Fruit fly (Drosophila melanogaster): ENCODE results near the gene Septin2.
A peak's percentile ranks its signal among the peaks of the same experiment; 100 is the strongest.

Septin2 gene

DNA sequence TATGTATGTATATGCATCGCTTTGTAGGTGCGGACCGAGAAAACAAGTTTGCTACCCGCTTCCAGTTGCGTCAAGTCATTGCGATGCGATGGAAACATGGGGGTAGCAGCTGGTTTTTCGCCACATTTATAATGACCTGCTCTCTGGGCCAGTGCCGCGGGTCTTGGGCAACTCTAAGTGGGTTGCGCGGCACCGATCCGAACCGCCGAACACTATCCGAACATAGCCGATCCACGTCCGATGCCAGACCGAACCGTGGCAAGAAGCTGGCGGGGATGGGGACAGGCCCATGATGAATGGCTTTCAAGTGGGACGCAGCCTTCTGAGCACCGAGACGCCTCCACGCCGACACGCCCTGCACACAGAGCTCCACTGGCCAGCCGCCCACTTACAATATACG lies 15.9 kb upstream of the Septin2 start (continued):
- TF ChIP-seq HLH54F (GFP tag; optimal IDR thresholded peaks at IDR 0.05): no peak
- TF ChIP-seq gsb (GFP tag; IDR thresholded peaks at IDR 0.05): 0 out of 2 replicates have a peak, but pooled peaks have one; percentile 15
- TF ChIP-seq sim (GFP tag; IDR thresholded peaks at IDR 0.05): no peak

dm6 chr3R:20602599-20602998 lies 14.4 kb upstream of the Septin2 start:
- TF ChIP-seq grn (GFP tag; optimal IDR thresholded peaks at IDR 0.05): peak; percentile 40
- no peak for TF ChIP-seq CG1602 (GFP tag; optimal IDR thresholded peaks at IDR 0.05)
- TF ChIP-seq otp (GFP tag; IDR thresholded peaks at IDR 0.05): no peak
- TF ChIP-seq exex (tag; optimal IDR thresholded peaks at IDR 0.05): peak; percentile 92
- peak; percentile 30 for TF ChIP-seq Hey (tag; optimal IDR thresholded peaks at IDR 0.05)
- peak; percentile 24 for TF ChIP-seq sug (tag; optimal IDR thresholded peaks at IDR 0.05)

DNA sequence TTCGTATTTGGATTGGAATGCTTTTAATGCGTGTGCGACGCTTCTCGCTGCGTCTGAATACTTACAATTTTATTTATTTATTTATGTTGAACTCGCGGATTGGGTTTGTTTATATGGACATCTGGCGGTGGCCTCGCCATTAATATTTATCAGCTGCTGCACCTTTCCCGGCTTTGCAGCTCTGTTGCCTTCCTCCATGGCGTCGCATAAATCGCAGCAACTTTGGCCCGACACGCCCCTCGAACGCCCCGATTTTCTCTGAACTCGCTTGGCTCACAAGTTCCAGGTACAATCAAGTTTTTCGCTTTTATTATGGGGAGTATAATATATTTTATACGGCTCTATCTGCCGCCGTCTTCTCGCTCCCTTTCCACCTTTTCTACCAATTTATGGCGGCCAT lies 12.0 kb upstream of the Septin2 start:
- no peak for TF ChIP-seq BtbVII (GFP tag; optimal IDR thresholded peaks at IDR 0.05)
- TF ChIP-seq dimm (GFP tag; IDR thresholded peaks at IDR 0.05): no peak
- TF ChIP-seq Atf6 (GFP tag; IDR thresholded peaks at IDR 0.05): no peak
- no peak for TF ChIP-seq GATAe (GFP tag; conservative IDR thresholded peaks at IDR 0.05)
- TF ChIP-seq vvl (GFP tag; IDR thresholded peaks at IDR 0.05): no peak
- TF ChIP-seq Med (GFP tag): peak; percentile 51
- TF ChIP-seq CG10462 (GFP tag; optimal IDR thresholded peaks at IDR 0.05): no peak
- TF ChIP-seq gcm2 (GFP tag; optimal IDR thresholded peaks at IDR 0.05): no peak
- TF ChIP-seq Scr (GFP tag; IDR thresholded peaks at IDR 0.05; ENCODE audit: partially characterized antibody): no peak
- TF ChIP-seq ranshi (GFP tag; IDR thresholded peaks at IDR 0.05): no peak
- no peak for TF ChIP-seq CG4404 (GFP tag; IDR thresholded peaks at IDR 0.05)
- no peak for TF ChIP-seq crp (GFP tag; optimal IDR thresholded peaks at IDR 0.05)
- TF ChIP-seq abd-A (tag; optimal IDR thresholded peaks at IDR 0.05): peak; percentile 32

- no peak for TF ChIP-seq psq (GFP tag; optimal IDR thresholded peaks at IDR 0.05)
- TF ChIP-seq CG11695 (GFP tag; IDR thresholded peaks at IDR 0.05): no peak
- no peak for TF ChIP-seq NC2β (GFP tag; optimal IDR thresholded peaks at IDR 0.05)
- TF ChIP-seq CG8478 (optimal IDR thresholded peaks at IDR 0.05): no peak
- TF ChIP-seq sug (tag; optimal IDR thresholded peaks at IDR 0.05): no peak
- no peak for TF ChIP-seq CG2129 (GFP tag; IDR thresholded peaks at IDR 0.05; ENCODE audit: partially characterized antibody)
- TF ChIP-seq oc (tag; optimal IDR thresholded peaks at IDR 0.05): peak; percentile 89
- TF ChIP-seq CG32532 (GFP tag; IDR thresholded peaks at IDR 0.05): no peak
- no peak for TF ChIP-seq Oli (tag; optimal IDR thresholded peaks at IDR 0.05)
- TF ChIP-seq tll (GFP tag; optimal IDR thresholded peaks at IDR 0.05): peak in 1 of 2 experiments; percentile 52
- TF ChIP-seq Kr (GFP tag; optimal IDR thresholded peaks at IDR 0.05): no peak
- no peak for TF ChIP-seq lov (optimal IDR thresholded peaks at IDR 0.05)
- 0 out of 3 replicates have a peak, but pooled peaks have one; percentile 30 for TF ChIP-seq lov (GFP tag; IDR thresholded peaks at IDR 0.05)
- no peak for TF ChIP-seq tx (GFP tag; optimal IDR thresholded peaks at IDR 0.05)
- no peak for TF ChIP-seq Awh (GFP tag; IDR thresholded peaks at IDR 0.05)
- no peak for TF ChIP-seq Ada2b (GFP tag; IDR thresholded peaks at IDR 0.05)
- no peak for TF ChIP-seq usp (GFP tag; optimal IDR thresholded peaks at IDR 0.05)
- TF ChIP-seq CG18599 (GFP tag; optimal IDR thresholded peaks at IDR 0.05): no peak
- no peak for TF ChIP-seq CG31365 (tag; optimal IDR thresholded peaks at IDR 0.05)
- TF ChIP-seq Med (GFP tag): peak; percentile 64
- TF ChIP-seq Aef1 (GFP tag; IDR thresholded peaks at IDR 0.05): no peak
- no peak for TF ChIP-seq CG10366 (GFP tag; IDR thresholded peaks at IDR 0.05)
- TF ChIP-seq stc (GFP tag; IDR thresholded peaks at IDR 0.05): no peak
- TF ChIP-seq CG17385 (GFP tag; optimal IDR thresholded peaks at IDR 0.05): no peak
- TF ChIP-seq CG15479 (GFP tag; optimal IDR thresholded peaks at IDR 0.05): peak; percentile 18
- TF ChIP-seq gfzf (GFP tag; optimal IDR thresholded peaks at IDR 0.05): no peak
Measured at dm6 chr3R:20597407-20598325, 9.5 kb upstream of the Septin2 start.
